Fruit fly (Drosophila melanogaster) whole organism, prepupa: Measurements from ENCODE around the gene pps.

Experiments used
- CG11762 ChIP-seq: fragments of 200-800 bp; sonication (Bioruptor generic); optimal IDR thresholded peaks from 3 replicates; lab custom pipeline; 2016; ENCODE audit warnings: missing biosample characterization, missing genetic modification characterization; ENCODE audit not compliant: insufficient read depth
- CG4318 ChIP-seq: fragments of 200-800 bp; sonication (Bioruptor generic); optimal IDR thresholded peaks from 3 replicates; lab custom pipeline; 2017; ENCODE audit warnings: missing biosample characterization, mild to moderate bottlenecking, missing genetic modification characterization
- CG6854 ChIP-seq: fragments of 200-800 bp; sonication (Bioruptor generic); optimal IDR thresholded peaks from 2 replicates; lab custom pipeline; 2017; ENCODE audit warnings: missing biosample characterization, mild to moderate bottlenecking, missing genetic modification characterization
- CG7368 ChIP-seq: fragments of 200-800 bp; sonication (Bioruptor generic); optimal IDR thresholded peaks from 3 replicates; lab custom pipeline; 2016; ENCODE audit warnings: missing biosample characterization, missing genetic modification characterization
- CG8119 ChIP-seq: fragments of 200-800 bp; sonication (Bioruptor generic); IDR thresholded peaks from 3 replicates; pipeline ENCODE4 v1.3.6; 2022; ENCODE audit warnings: missing biosample characterization, missing genetic modification characterization
- CG8319 ChIP-seq: fragments of 200-800 bp; sonication (Bioruptor generic); optimal IDR thresholded peaks from 3 replicates; lab custom pipeline; 2016; ENCODE audit warnings: missing biosample characterization, missing genetic modification characterization
- Eip75B ChIP-seq: fragments of 200-800 bp; sonication (Bioruptor generic); optimal IDR thresholded peaks from 3 replicates; lab custom pipeline; 2016; ENCODE audit warnings: missing biosample characterization, missing genetic modification characterization
- Ets21C ChIP-seq: fragments of 200-800 bp; sonication (Bioruptor generic); optimal IDR thresholded peaks from 3 replicates; lab custom pipeline; 2016; ENCODE audit warnings: missing biosample characterization, missing genetic modification characterization
- Hr39 ChIP-seq: fragments of 200-800 bp; sonication (Bioruptor generic); optimal IDR thresholded peaks from 2 replicates; lab custom pipeline; 2016; ENCODE audit warnings: missing biosample characterization, missing genetic modification characterization
- Sox14 ChIP-seq: fragments of 200-800 bp; sonication (Bioruptor generic); optimal IDR thresholded peaks from 3 replicates; lab custom pipeline; 2016; ENCODE audit warnings: missing biosample characterization, missing genetic modification characterization
- fd85E ChIP-seq: fragments of 200-800 bp; sonication (Bioruptor generic); optimal IDR thresholded peaks from 3 replicates; lab custom pipeline; 2016; ENCODE audit warnings: missing biosample characterization, missing genetic modification characterization
- salr ChIP-seq, 2 experiments: fragments of 200-800 bp; sonication (Bioruptor generic); optimal IDR thresholded peaks; 3 replicates each; lab custom pipeline; 2016 to 2018; ENCODE audit warnings: missing biosample characterization in 2 of 2, missing genetic modification characterization in 2 of 2, mild to moderate bottlenecking in 1 of 2

DNA sequence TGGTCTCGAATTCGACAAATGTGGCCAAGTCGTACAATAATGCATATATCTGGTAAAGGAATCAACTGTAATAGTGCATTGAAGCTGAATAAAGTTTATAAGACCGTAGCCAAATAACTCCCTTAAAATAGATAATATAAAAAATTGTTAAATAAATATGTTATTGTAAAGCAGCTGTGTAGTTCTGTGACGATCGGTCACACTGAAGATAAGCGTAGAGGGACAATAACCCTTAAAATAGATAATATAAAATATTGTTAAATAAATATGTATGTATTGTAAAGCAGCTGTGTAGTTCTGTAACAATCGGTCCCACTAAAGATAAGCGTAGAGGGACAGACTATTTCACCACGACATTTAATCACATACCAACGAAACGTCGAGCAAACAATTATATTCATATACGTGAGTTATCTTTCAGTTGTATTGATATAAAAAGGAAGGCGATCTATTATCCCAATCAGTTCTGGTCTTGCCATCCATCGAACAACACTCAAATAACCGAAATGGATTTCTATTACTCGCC lies 38.3 kb upstream of the pps start, which contains the start of gene GstD5:
- TF ChIP-seq CG8319 (GFP tag; lab: Kevin White, UChicago), result no peak
- TF ChIP-seq CG7368 (GFP tag; lab: Kevin White, UChicago), result no peak
- TF ChIP-seq CG8119 (GFP tag; lab: Robert Waterston, UW), result no peak
- TF ChIP-seq salr (GFP tag; optimal IDR thresholded peaks at IDR 0.05; lab: Kevin White, UChicago), result no peak
- no peak for TF ChIP-seq Ets21C (GFP tag; lab: Kevin White, UChicago)
- TF ChIP-seq Eip75B (GFP tag; lab: Kevin White, UChicago), result no peak
- no peak for TF ChIP-seq fd85E (GFP tag; lab: Kevin White, UChicago)
- TF ChIP-seq CG4318 (GFP tag; lab: Kevin White, UChicago), result no peak
- no peak for TF ChIP-seq Sox14 (GFP tag; lab: Kevin White, UChicago)
- no peak for TF ChIP-seq CG6854 (GFP tag; lab: Kevin White, UChicago)
- TF ChIP-seq CG11762 (GFP tag; lab: Kevin White, UChicago), result no peak
- no peak for TF ChIP-seq Hr39
